Fruit fly (Drosophila melanogaster) whole organism: ENCODE data around the gene CG15539.

Source experiments
- EcR ChIP-seq, 2 experiments: fragments of >200 bp; optimal IDR thresholded peaks; 2 replicates each; lab custom pipeline; 2017; ENCODE audit warnings: missing biosample characterization in 2 of 2, missing genetic modification characterization in 2 of 2, missing genetic modification reagents in 2 of 2
- psq ChIP-seq: fragments of >200 bp; optimal IDR thresholded peaks from 2 replicates; lab custom pipeline; 2017

DNA sequence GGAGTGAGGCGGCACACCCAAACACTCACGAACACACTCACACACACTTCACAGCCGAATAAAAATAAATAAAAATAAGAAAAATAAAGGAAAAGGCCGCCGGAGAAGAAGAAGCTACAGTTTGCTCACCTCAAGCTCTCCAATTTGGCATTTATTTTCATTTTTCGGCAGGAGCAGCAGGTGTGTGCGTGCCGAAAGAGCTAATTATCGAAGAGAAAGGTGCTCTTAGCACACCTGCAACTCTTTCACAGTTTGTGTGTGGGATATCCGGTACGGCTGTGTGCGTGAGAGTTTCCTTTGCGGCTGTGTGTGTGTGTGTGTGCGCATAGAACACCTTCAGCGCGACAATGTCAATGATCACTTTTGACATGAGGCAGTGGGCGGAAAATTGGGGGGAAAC, 39.2 kb downstream of the CG15539 start:
- TF ChIP-seq psq (no peak), EcR (GFP tag; optimal IDR thresholded peaks at IDR 0.05; lab: Kevin White, UChicago) (no peak)
